Worm (Caenorhabditis elegans) whole organism, early embryonic: ENCODE results near the gene ugt-38.

Experiments
- B0310.2 ChIP-seq: sonication (generic microtip); optimal IDR thresholded peaks from 2 replicates; lab custom pipeline; 2016; ENCODE audit warnings: mild to moderate bottlenecking, missing genetic modification characterization, missing compliant biosample characterization
- F13C5.2 ChIP-seq: sonication (generic microtip); optimal IDR thresholded peaks from 2 replicates; lab custom pipeline; 2017; ENCODE audit warnings: mild to moderate bottlenecking, missing genetic modification characterization, inconsistent platforms, missing compliant biosample characterization
- ama-1 ChIP-seq: fragments of 150-350 bp; optimal IDR thresholded peaks from 2 replicates; lab custom pipeline; 2014
- ets-7 ChIP-seq: sonication (generic microtip); optimal IDR thresholded peaks from 2 replicates; lab custom pipeline; 2016; ENCODE audit warnings: missing genotype, missing genetic modification characterization, missing compliant biosample characterization
- scrt-1 ChIP-seq: fragments of 200-800 bp; sonication (Bioruptor generic); IDR thresholded peaks from 2 replicates; pipeline ENCODE4 v1.3.6; 2022; ENCODE audit warnings: missing genetic modification characterization, missing compliant biosample characterization
- sea-1 ChIP-seq: fragments of 200-800 bp; sonication (Bioruptor generic); conservative IDR thresholded peaks from 2 replicates; pipeline ENCODE4 v1.3.6; 2022; ENCODE audit warnings: missing genetic modification characterization, missing compliant biosample characterization
- tbx-11 ChIP-seq: fragments of 200-800 bp; sonication (Bioruptor generic); IDR thresholded peaks from 2 replicates; pipeline ENCODE4 v1.3.6; 2022; ENCODE audit warnings: missing genetic modification characterization, missing compliant biosample characterization
- tbx-37 ChIP-seq: fragments of 200-800 bp; sonication (Bioruptor generic); conservative IDR thresholded peaks from 2 replicates; pipeline ENCODE4 v1.3.6; 2022; ENCODE audit warnings: missing genetic modification reagents, missing genetic modification characterization, missing compliant biosample characterization

DNA sequence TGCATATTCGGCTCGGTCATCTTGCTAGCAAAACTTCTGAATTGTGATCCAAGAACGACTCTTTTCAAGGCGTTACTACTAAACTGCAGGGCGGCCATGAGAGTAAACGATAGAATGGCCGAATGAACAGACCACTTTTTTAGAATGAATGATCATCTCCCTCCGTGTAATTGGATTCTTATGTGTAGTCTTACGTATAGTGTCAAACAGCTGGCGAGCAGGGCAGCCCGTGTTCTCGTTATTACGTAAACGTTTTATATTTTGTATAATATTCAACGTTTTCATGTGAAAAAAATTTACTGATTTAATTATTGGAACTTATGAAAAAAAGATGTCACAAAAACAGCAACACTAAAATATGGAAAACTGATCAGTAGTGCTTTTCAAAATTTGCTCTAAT lies 8.8 kb upstream of the ugt-38 start, which contains the start of gene F10D2.10:
- no peak for TF ChIP-seq scrt-1 (GFP tag; lab: Robert Waterston, UW)
- no peak for TF ChIP-seq tbx-11 (GFP tag; lab: Robert Waterston, UW)
- no peak for TF ChIP-seq ama-1
- no peak for TF ChIP-seq sea-1
- TF ChIP-seq B0310.2 (tag; lab: Kevin White, UChicago): no peak
- TF ChIP-seq ets-7 (tag; lab: Kevin White, UChicago): no peak
- no peak for TF ChIP-seq tbx-37 (GFP tag; lab: Robert Waterston, UW)
- no peak for TF ChIP-seq F13C5.2 (tag; lab: Kevin White, UChicago)
